Fruit fly (Drosophila melanogaster): Measurements from ENCODE around the gene Arglu1.

Arglu1 gene

DNA sequence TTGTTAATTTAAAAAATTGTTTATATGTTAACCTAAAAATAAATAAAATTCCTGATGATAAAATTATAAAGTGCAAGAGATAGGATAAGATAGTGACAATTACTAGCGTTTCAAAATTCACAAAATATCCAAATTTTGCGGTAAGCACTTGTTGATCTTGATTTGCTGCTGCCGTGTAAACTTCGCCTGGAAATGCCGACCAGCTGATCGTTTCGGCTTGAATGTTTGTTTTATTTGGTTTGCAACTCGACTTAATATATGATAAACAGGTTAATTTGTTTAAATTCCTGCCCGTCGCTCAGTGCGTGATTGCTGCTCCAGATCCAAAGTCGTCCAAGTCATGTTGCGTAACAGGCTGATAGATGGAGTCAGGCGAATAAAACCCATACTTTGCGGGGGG, 16.5 kb downstream of the Arglu1 start, which contains the start of gene CG4592:
TSS of gene CG4592 (plus strand) at position 233 of the 400 bp plus-strand sequence.
- peak; percentile 74 for TF ChIP-seq Sox14 (GFP tag; optimal IDR thresholded peaks at IDR 0.05)
- TF ChIP-seq CG6808 (GFP tag; optimal IDR thresholded peaks at IDR 0.05) = peak; percentile 62
- peak; percentile 74 for TF ChIP-seq Hr39 (GFP tag; optimal IDR thresholded peaks at IDR 0.05)
- peak; percentile 70 for TF ChIP-seq CG31627 (GFP tag; optimal IDR thresholded peaks at IDR 0.05)
- peak; percentile 83 for TF ChIP-seq CG15336 (GFP tag; IDR thresholded peaks at IDR 0.05)
- peak; percentile 44 for TF ChIP-seq Lpt (GFP tag; optimal IDR thresholded peaks at IDR 0.05)
- TF ChIP-seq CG6163 (GFP tag; IDR thresholded peaks at IDR 0.05) = peak; percentile 84
- peak; percentile 76 for TF ChIP-seq topi (GFP tag; optimal IDR thresholded peaks at IDR 0.05)
- TF ChIP-seq svp (GFP tag) = peak; percentile 84
- TF ChIP-seq Ets21C (GFP tag; optimal IDR thresholded peaks at IDR 0.05) = no peak
- peak; percentile 29 for TF ChIP-seq CG11762 (GFP tag; optimal IDR thresholded peaks at IDR 0.05; ENCODE audit: insufficient read depth)
- no peak for TF ChIP-seq fd85E (GFP tag; optimal IDR thresholded peaks at IDR 0.05)
- no peak for TF ChIP-seq CG6854 (GFP tag; optimal IDR thresholded peaks at IDR 0.05)
- TF ChIP-seq Gug (GFP tag; IDR thresholded peaks at IDR 0.05) = peak; percentile 31; the same call in 1 of the 2 replicates
- TF ChIP-seq CG11294 (GFP tag; IDR thresholded peaks at IDR 0.05) = peak; percentile 13; the same call in 1 of the 2 replicates
- TF ChIP-seq CG3032 (tag; optimal IDR thresholded peaks at IDR 0.05) = peak; percentile 72
- peak; percentile 84 for TF ChIP-seq acj6 (GFP tag; optimal IDR thresholded peaks at IDR 0.05)
- TF ChIP-seq CG3919 (GFP tag; optimal IDR thresholded peaks at IDR 0.05) = peak; percentile 82
- peak; percentile 75 for TF ChIP-seq CG32006 (GFP tag; optimal IDR thresholded peaks at IDR 0.05)
- TF ChIP-seq vri (GFP tag; optimal IDR thresholded peaks at IDR 0.05) = peak; percentile 82
- TF ChIP-seq ss (GFP tag; optimal IDR thresholded peaks at IDR 0.05) = no peak
- no peak for TF ChIP-seq pdm3 (GFP tag; optimal IDR thresholded peaks at IDR 0.05)
- TF ChIP-seq CG11902 (GFP tag; optimal IDR thresholded peaks at IDR 0.05) = peak; percentile 8
- TF ChIP-seq cyc (GFP tag; optimal IDR thresholded peaks at IDR 0.05) = peak; percentile 69
- TF ChIP-seq dsx (GFP tag; optimal IDR thresholded peaks at IDR 0.05; ENCODE audit: poor library complexity, severe bottlenecking) = peak; percentile 63
- peak; percentile 97 for TF ChIP-seq fkh (GFP tag; optimal IDR thresholded peaks at IDR 0.05)
- peak; percentile 82 for TF ChIP-seq Met (GFP tag; optimal IDR thresholded peaks at IDR 0.05)
- no peak for TF ChIP-seq CG10669 (GFP tag; optimal IDR thresholded peaks at IDR 0.05)
- TF ChIP-seq CG1621 (tag; optimal IDR thresholded peaks at IDR 0.05) = peak; percentile 65
- peak; percentile 77 for TF ChIP-seq net (GFP tag; optimal IDR thresholded peaks at IDR 0.05)
- peak; percentile 72 for TF ChIP-seq CG34406 (GFP tag; optimal IDR thresholded peaks at IDR 0.05)
- TF ChIP-seq Blimp-1 (GFP tag; optimal IDR thresholded peaks at IDR 0.05) = peak; percentile 36
- TF ChIP-seq CG6792 (GFP tag; optimal IDR thresholded peaks at IDR 0.05) = peak; percentile 69
- TF ChIP-seq fd59A (GFP tag; optimal IDR thresholded peaks at IDR 0.05) = peak; percentile 43
- peak; percentile 83 for TF ChIP-seq Eip75B (GFP tag; optimal IDR thresholded peaks at IDR 0.05)
- TF ChIP-seq OdsH (GFP tag; optimal IDR thresholded peaks at IDR 0.05) = no peak
- TF ChIP-seq Hr4 (GFP tag; optimal IDR thresholded peaks at IDR 0.05) = peak; percentile 78
- TF ChIP-seq Eip93F (GFP tag; optimal IDR thresholded peaks at IDR 0.05) = peak; percentile 72
- TF ChIP-seq CG8632 (GFP tag; optimal IDR thresholded peaks at IDR 0.05) = peak; percentile 70
- TF ChIP-seq CG7368 (GFP tag; optimal IDR thresholded peaks at IDR 0.05) = peak; percentile 50
- TF ChIP-seq Hr38 (GFP tag; optimal IDR thresholded peaks at IDR 0.05) = no peak
- TF ChIP-seq achi (GFP tag; optimal IDR thresholded peaks at IDR 0.05) = peak; percentile 77
- peak; percentile 28 for TF ChIP-seq CG4318 (GFP tag; optimal IDR thresholded peaks at IDR 0.05)
- peak; percentile 55 for TF ChIP-seq CG9139 (GFP tag; optimal IDR thresholded peaks at IDR 0.05)
- peak; percentile 81 for TF ChIP-seq Smox (GFP tag; optimal IDR thresholded peaks at IDR 0.05)
- TF ChIP-seq salr (GFP tag; optimal IDR thresholded peaks at IDR 0.05) = peak in 1 of 2 experiments; percentile 68
- peak; percentile 75 for TF ChIP-seq lz (GFP tag; optimal IDR thresholded peaks at IDR 0.05)
- peak; percentile 28 for TF ChIP-seq Sox15 (GFP tag; optimal IDR thresholded peaks at IDR 0.05)
- peak; percentile 82 for TF ChIP-seq Sox102F (GFP tag; optimal IDR thresholded peaks at IDR 0.05)
- TF ChIP-seq esn (GFP tag; optimal IDR thresholded peaks at IDR 0.05) = peak; percentile 86
- TF ChIP-seq dac (GFP tag; optimal IDR thresholded peaks at IDR 0.05) = no peak
- TF ChIP-seq CG16779 (tag; optimal IDR thresholded peaks at IDR 0.05) = peak; percentile 40
